Fruit fly (Drosophila melanogaster): ENCODE data around the gene wts.
A peak's percentile ranks its signal among the peaks of the same experiment; 100 is the strongest.

The wts gene

DNA sequence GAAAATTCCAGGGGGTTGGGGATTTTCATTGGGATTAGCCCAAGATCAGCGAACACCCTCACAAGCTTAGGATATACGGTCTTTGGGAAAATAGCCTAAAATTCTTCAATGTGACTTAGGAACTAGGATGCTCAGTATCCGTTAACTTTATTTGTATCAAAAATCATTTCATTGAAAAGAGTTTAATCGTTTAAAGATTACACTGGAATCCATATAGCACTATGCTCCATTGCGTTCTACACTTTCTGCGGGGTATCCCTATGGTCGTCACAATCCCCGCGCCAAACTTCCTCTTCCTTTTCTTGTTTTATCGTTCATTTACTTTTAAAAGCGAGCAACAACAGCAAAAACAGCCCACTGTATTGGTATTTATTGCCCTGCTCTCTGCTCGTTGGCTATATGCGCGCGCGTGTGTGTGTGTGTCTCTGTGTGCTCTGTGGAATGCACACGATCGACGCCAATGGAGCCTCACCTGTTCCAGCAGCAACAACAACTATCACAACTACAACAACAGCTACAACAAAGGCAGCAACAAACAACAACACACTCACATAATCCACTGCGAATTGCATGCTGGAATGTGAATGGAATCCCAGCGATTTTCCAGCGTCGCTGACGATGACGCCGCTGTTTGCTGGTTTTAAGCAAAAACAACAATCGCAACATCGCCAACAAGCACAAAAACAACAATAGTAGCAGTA lies 2.5 kb downstream of the wts start (continued):
- peak; percentile 22 for TF ChIP-seq Nf-YC (tag; optimal IDR thresholded peaks at IDR 0.05)
- TF ChIP-seq chinmo (GFP tag; IDR thresholded peaks at IDR 0.05; ENCODE audit: partially characterized antibody): 0 out of 4 replicates have a peak, but pooled peaks have one; percentile 40
- peak; percentile 27 for TF ChIP-seq cad (GFP tag; optimal IDR thresholded peaks at IDR 0.05)
- TF ChIP-seq vvl (GFP tag; IDR thresholded peaks at IDR 0.05): peak; percentile 21; the same call in 1 of the 2 replicates
- TF ChIP-seq CG32772 (GFP tag; IDR thresholded peaks at IDR 0.05): peak; percentile 21; the same call in 1 of the 2 replicates
- TF ChIP-seq p53 (GFP tag; optimal IDR thresholded peaks at IDR 0.05): no peak
- TF ChIP-seq CG6175 (GFP tag; IDR thresholded peaks at IDR 0.05): no peak
- TF ChIP-seq Drgx (GFP tag; IDR thresholded peaks at IDR 0.05): peak; percentile 79
- peak; percentile 24 for TF ChIP-seq bcd (GFP tag; optimal IDR thresholded peaks at IDR 0.05)
- peak; percentile 27 for TF ChIP-seq CG30403 (GFP tag; optimal IDR thresholded peaks at IDR 0.05)
- TF ChIP-seq CG2875 (GFP tag; optimal IDR thresholded peaks at IDR 0.05): peak; percentile 15
- no peak for TF ChIP-seq hkb (optimal IDR thresholded peaks at IDR 0.05)
- TF ChIP-seq hkb (GFP tag; IDR thresholded peaks at IDR 0.05): no peak
- 0 out of 2 replicates have a peak, but pooled peaks have one; percentile 41 for TF ChIP-seq chm (GFP tag; IDR thresholded peaks at IDR 0.05)
- TF ChIP-seq stc (GFP tag; IDR thresholded peaks at IDR 0.05): no peak
- peak; percentile 16 for TF ChIP-seq CG7556 (GFP tag; optimal IDR thresholded peaks at IDR 0.05)
- peak; percentile 29 for TF ChIP-seq CG1603 (tag; optimal IDR thresholded peaks at IDR 0.05)
- peak; percentile 48 for TF ChIP-seq Xrp1 (GFP tag; IDR thresholded peaks at IDR 0.05)
- peak; percentile 42 for TF ChIP-seq CG10209 (GFP tag; optimal IDR thresholded peaks at IDR 0.05)
- no peak for TF ChIP-seq CG32767 (GFP tag; IDR thresholded peaks at IDR 0.05)
- TF ChIP-seq CG2678 (tag; optimal IDR thresholded peaks at IDR 0.05): peak; percentile 10
- TF ChIP-seq Ssrp (tag; optimal IDR thresholded peaks at IDR 0.05): peak; percentile 19
- TF ChIP-seq lmd (GFP tag; IDR thresholded peaks at IDR 0.05): peak; percentile 19; the same call in 1 of the 2 replicates
- peak; percentile 56 for TF ChIP-seq CG18262 (tag; optimal IDR thresholded peaks at IDR 0.05)
- no peak for TF ChIP-seq dan (GFP tag; IDR thresholded peaks at IDR 0.05)
- TF ChIP-seq CG7357 (GFP tag; IDR thresholded peaks at IDR 0.05): peak; percentile 23; the same call in 1 of the 3 replicates
- peak; percentile 17 for TF ChIP-seq unpg (GFP tag; optimal IDR thresholded peaks at IDR 0.05)
- TF ChIP-seq chif (GFP tag; optimal IDR thresholded peaks at IDR 0.05): peak in 1 of 2 experiments; percentile 18
- TF ChIP-seq CG9817 (tag; optimal IDR thresholded peaks at IDR 0.05): no peak
- no peak for TF ChIP-seq CG11560 (tag; IDR thresholded peaks at IDR 0.05)
- TF ChIP-seq CG11504 (tag; optimal IDR thresholded peaks at IDR 0.05): peak; percentile 41
- peak; percentile 43 for TF ChIP-seq CG2712 (tag; optimal IDR thresholded peaks at IDR 0.05)
- TF ChIP-seq ind (GFP tag; optimal IDR thresholded peaks at IDR 0.05): no peak
- TF ChIP-seq D (optimal IDR thresholded peaks at IDR 0.05): no peak
- peak; percentile 19 for TF ChIP-seq D (GFP tag; optimal IDR thresholded peaks at IDR 0.05)
- TF ChIP-seq usp (GFP tag; optimal IDR thresholded peaks at IDR 0.05): no peak
- peak; percentile 67 for TF ChIP-seq Sox102F (GFP tag; optimal IDR thresholded peaks at IDR 0.05)
- peak; percentile 10 for TF ChIP-seq CG18599 (GFP tag; optimal IDR thresholded peaks at IDR 0.05)

DNA sequence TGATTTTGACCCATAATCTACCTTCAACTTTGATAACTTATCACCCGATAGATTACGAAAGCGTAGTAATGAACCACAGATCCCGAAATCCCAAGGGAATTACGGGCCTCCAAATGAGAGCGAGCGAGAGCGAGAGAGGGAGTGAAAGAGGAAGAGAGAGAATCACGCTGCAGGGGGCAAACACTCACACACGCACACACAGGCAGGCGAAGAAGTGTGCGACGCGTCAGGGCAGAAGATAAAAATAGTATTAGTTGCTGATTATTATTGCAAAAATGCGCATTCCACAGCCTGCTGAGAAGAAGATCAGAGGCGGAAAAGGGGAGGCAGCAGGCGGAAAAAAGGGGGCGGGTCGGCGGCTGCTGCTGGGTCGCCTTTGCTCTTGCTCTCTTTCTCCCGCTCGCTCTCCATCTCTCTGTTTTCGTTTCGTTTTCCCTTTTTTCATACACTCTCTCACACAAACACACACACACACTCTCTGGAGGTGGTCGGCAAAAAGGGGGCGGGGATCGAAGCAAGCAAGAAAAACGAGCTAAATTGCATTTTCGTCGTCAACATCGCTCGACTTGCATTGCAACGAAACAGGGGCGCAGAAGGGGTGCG lies 3.1 kb downstream of the wts start:
- TF ChIP-seq Hey (tag; optimal IDR thresholded peaks at IDR 0.05) (no peak), ERR (GFP tag; optimal IDR thresholded peaks at IDR 0.05) (no peak), yki (optimal IDR thresholded peaks at IDR 0.05) (peak; percentile 40), ranshi (GFP tag; IDR thresholded peaks at IDR 0.05) (no peak), CG8478 (optimal IDR thresholded peaks at IDR 0.05) (peak; percentile 62), CG15696 (tag; optimal IDR thresholded peaks at IDR 0.05) (no peak), cg (GFP tag; optimal IDR thresholded peaks at IDR 0.05) (peak; percentile 79), cato (GFP tag; optimal IDR thresholded peaks at IDR 0.05; ENCODE audit: borderline replicate concordance) (no peak), lbe (GFP tag; optimal IDR thresholded peaks at IDR 0.05) (no peak), Nf-YB (GFP tag; optimal IDR thresholded peaks at IDR 0.05) (no peak), HmgD (GFP tag; optimal IDR thresholded peaks at IDR 0.05) (no peak), hbn (GFP tag; IDR thresholded peaks at IDR 0.05; ENCODE audit: partially characterized antibody) (peak; percentile 45; the same call in 1 of the 2 replicates), CG13894 (tag; optimal IDR thresholded peaks at IDR 0.05) (no peak), da (GFP tag; optimal IDR thresholded peaks at IDR 0.05) (no peak), CG7357 (GFP tag; IDR thresholded peaks at IDR 0.05) (no peak)

Data from whole organism, embryonic.